Worm (Caenorhabditis elegans) whole organism, early embryonic: ENCODE results near the gene tofu-6.

Experiments used
- B0310.2 ChIP-seq: sonication (generic microtip); optimal IDR thresholded peaks from 2 replicates; lab custom pipeline; 2016; ENCODE audit warnings: mild to moderate bottlenecking, missing genetic modification characterization, missing compliant biosample characterization
- F13C5.2 ChIP-seq: sonication (generic microtip); optimal IDR thresholded peaks from 2 replicates; lab custom pipeline; 2017; ENCODE audit warnings: mild to moderate bottlenecking, missing genetic modification characterization, inconsistent platforms, missing compliant biosample characterization
- aly-1 ChIP-seq: sonication (generic microtip); optimal IDR thresholded peaks from 2 replicates; lab custom pipeline; 2016; ENCODE audit warnings: missing genetic modification characterization, missing compliant biosample characterization
- ama-1 ChIP-seq: fragments of 150-350 bp; optimal IDR thresholded peaks from 2 replicates; lab custom pipeline; 2014
- ceh-13 ChIP-seq: fragments of 200-800 bp; sonication (Bioruptor generic); optimal IDR thresholded peaks from 2 replicates; lab custom pipeline; 2018; ENCODE audit warnings: mild to moderate bottlenecking, missing genetic modification characterization, missing compliant biosample characterization
- ceh-36 ChIP-seq: sonication (generic microtip); optimal IDR thresholded peaks from 2 replicates; lab custom pipeline; 2016; ENCODE audit warnings: missing genetic modification characterization, inconsistent platforms, missing compliant biosample characterization
- ets-7 ChIP-seq: sonication (generic microtip); optimal IDR thresholded peaks from 2 replicates; lab custom pipeline; 2016; ENCODE audit warnings: missing genotype, missing genetic modification characterization, missing compliant biosample characterization
- flt-1 ChIP-seq: fragments of 200-800 bp; sonication (Bioruptor generic); IDR thresholded peaks from 2 replicates; pipeline ENCODE4 v1.3.6; 2022; ENCODE audit warnings: missing genetic modification characterization, missing compliant biosample characterization
- hmbx-1 ChIP-seq: sonication (generic microtip); optimal IDR thresholded peaks from 2 replicates; lab custom pipeline; 2016; ENCODE audit warnings: mild to moderate bottlenecking, missing genetic modification characterization, missing compliant biosample characterization
- hmg-4 ChIP-seq: fragments of 200-800 bp; sonication (Bioruptor generic); optimal IDR thresholded peaks from 2 replicates; lab custom pipeline; 2018; ENCODE audit warnings: mild to moderate bottlenecking, missing genetic modification characterization, missing compliant biosample characterization
- hnd-1 ChIP-seq: sonication (generic microtip); optimal IDR thresholded peaks from 2 replicates; lab custom pipeline; 2016; ENCODE audit warnings: missing genetic modification characterization, missing compliant biosample characterization
- pes-1 ChIP-seq: fragments of 200-800 bp; sonication (Bioruptor generic); IDR thresholded peaks from 2 replicates; pipeline ENCODE4 v1.3.6; 2022; ENCODE audit warnings: missing genetic modification reagents, missing genetic modification characterization, missing compliant biosample characterization
- scrt-1 ChIP-seq: fragments of 200-800 bp; sonication (Bioruptor generic); IDR thresholded peaks from 2 replicates; pipeline ENCODE4 v1.3.6; 2022; ENCODE audit warnings: missing genetic modification characterization, missing compliant biosample characterization
- tbx-11 ChIP-seq: fragments of 200-800 bp; sonication (Bioruptor generic); IDR thresholded peaks from 2 replicates; pipeline ENCODE4 v1.3.6; 2022; ENCODE audit warnings: missing genetic modification characterization, missing compliant biosample characterization
- tbx-37 ChIP-seq: fragments of 200-800 bp; sonication (Bioruptor generic); conservative IDR thresholded peaks from 2 replicates; pipeline ENCODE4 v1.3.6; 2022; ENCODE audit warnings: missing genetic modification reagents, missing genetic modification characterization, missing compliant biosample characterization
- tra-4 ChIP-seq: sonication (generic microtip); optimal IDR thresholded peaks from 2 replicates; lab custom pipeline; 2017; ENCODE audit warnings: missing genetic modification characterization, missing compliant biosample characterization

tofu-6 gene

DNA sequence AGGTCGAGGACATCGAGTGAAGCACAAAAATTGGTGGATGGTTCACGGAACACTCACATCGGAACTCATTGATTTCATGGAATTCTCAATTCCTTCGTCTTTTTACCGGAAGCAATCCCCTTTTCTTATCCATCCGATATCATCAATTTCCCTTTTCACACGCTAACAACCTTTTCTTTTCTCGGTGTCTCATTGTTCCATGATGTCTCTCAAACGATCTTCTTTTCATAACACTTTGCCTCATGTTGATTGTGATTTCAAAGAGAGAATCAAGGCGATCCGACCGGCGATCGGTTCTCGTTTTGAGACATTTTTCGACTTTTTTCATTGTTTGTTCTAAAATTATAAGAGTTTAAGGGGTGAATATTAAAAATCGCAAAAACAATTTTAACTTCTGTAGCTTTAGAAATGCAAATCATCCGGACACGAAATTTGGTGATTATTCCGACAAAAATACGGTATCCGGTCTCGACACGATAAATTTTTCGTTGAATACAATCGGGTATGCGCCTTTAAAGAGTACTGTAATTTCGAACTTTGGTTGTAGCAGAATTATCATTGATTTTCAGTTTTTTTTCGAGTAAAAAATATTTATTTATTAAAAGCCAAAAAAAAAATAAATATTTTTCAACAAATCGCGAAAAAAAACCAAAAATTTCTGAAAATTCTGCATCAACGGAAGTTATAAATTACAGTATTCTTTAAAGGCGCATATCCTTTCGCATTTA, 37.8 kb downstream of the tofu-6 start:
- TF ChIP-seq hnd-1 (no peak), F13C5.2 (tag; lab: Kevin White, UChicago) (no peak), hmg-4 (GFP tag; lab: Kevin White, UChicago) (no peak), aly-1 (tag; lab: Kevin White, UChicago) (no peak), pes-1 (GFP tag; lab: Robert Waterston, UW) (no peak), ceh-36 (tag; lab: Kevin White, UChicago) (no peak), hmbx-1 (no peak), ama-1 (lab: Kevin White, UChicago) (no peak), ceh-13 (GFP tag; lab: Kevin White, UChicago) (no peak), tbx-37 (GFP tag; lab: Robert Waterston, UW) (no peak), scrt-1 (GFP tag; lab: Robert Waterston, UW) (no peak), tra-4 (tag; lab: Kevin White, UChicago) (no peak), B0310.2 (tag; lab: Kevin White, UChicago) (no peak), ets-7 (tag; lab: Kevin White, UChicago) (no peak), tbx-11 (GFP tag; lab: Robert Waterston, UW) (no peak)

DNA sequence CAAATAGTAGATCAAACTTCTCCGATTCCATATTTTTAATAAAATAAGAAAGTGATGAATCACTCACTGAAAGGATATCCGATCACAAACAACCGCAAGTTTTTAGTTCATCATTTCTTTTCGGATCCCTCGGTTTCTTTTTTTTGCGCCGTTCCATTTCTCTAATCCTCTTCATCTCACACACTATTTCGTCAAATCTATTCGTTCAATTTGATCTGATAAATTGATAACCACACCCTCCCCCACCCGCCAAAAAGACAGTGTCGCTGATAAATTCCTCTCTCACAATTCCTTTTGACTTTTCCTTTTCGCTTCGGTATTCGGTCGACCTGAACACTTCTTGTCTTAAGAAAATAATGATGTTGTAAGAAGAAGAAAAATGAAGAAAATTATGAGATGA, 38.5 kb downstream of the tofu-6 start:
- no peak for TF ChIP-seq hnd-1
- no peak for TF ChIP-seq B0310.2 (tag; lab: Kevin White, UChicago)
- no peak for TF ChIP-seq pes-1 (GFP tag; lab: Robert Waterston, UW)
- TF ChIP-seq hmbx-1: no peak
- TF ChIP-seq flt-1 (GFP tag; lab: Robert Waterston, UW): no peak
- TF ChIP-seq tbx-11 (GFP tag; lab: Robert Waterston, UW): no peak
- TF ChIP-seq F13C5.2 (tag; lab: Kevin White, UChicago): no peak
- no peak for TF ChIP-seq ceh-13 (GFP tag; lab: Kevin White, UChicago)
- no peak for TF ChIP-seq aly-1 (tag; lab: Kevin White, UChicago)

DNA sequence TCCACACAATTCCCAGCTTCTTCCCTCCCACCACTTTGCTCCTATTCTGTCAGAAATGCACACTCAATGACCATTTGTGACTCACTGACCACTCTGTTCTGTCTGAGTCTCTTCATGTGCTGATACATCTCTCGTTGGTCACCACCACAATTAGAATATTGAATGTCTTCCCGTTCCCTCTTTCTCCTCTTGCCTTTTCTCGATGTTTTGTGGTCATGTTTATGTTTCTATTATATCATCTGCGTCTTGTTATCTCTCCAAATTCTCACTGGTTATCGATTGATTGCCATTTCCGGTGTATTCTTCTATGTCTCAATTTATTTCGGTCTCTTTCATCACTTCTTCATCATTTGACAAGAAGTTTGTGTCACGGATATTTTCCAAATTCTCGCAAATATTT, 39.9 kb downstream of the tofu-6 start:
- TF ChIP-seq ets-7 (tag; lab: Kevin White, UChicago) (no peak), hmbx-1 (no peak), ama-1 (lab: Kevin White, UChicago) (no peak), F13C5.2 (tag; lab: Kevin White, UChicago) (no peak), flt-1 (GFP tag; lab: Robert Waterston, UW) (no peak)

DNA sequence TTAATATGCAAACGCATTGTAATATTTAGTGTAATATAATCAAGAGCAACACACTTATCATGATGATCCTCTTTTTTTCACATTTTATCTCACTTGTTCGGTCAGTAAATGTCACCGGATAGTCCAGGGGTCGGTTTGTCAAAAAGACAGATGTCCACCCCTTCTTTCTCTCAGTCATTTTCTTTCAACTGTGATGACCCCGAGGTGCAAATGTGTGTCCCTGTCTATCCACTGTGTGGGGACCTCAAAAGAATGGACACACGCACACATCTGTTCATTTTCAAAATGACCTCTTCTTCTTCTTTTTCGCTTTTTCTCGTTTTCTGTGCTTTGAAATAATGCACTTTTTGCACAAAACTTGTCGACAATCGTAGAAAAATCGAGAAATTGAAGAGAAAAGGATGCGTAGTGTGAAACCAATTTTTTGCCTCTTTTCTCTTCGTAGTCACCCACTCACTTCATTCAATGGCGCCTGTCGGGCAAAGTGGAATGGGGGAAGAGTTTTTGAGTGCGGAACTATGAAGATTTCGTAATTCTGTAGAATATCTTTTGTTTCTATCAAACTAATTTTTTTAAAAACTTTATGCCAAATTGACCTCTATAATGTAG, 42.7 kb downstream of the tofu-6 start:
- 0 out of 2 replicates have a peak, but pooled peaks have one; percentile 10 for TF ChIP-seq tbx-37 (GFP tag; lab: Robert Waterston, UW)
- TF ChIP-seq ceh-36 (tag; lab: Kevin White, UChicago): no peak
- peak; percentile 5 for TF ChIP-seq F13C5.2 (tag; lab: Kevin White, UChicago)
- TF ChIP-seq hmg-4 (GFP tag; lab: Kevin White, UChicago): peak; percentile 47

DNA sequence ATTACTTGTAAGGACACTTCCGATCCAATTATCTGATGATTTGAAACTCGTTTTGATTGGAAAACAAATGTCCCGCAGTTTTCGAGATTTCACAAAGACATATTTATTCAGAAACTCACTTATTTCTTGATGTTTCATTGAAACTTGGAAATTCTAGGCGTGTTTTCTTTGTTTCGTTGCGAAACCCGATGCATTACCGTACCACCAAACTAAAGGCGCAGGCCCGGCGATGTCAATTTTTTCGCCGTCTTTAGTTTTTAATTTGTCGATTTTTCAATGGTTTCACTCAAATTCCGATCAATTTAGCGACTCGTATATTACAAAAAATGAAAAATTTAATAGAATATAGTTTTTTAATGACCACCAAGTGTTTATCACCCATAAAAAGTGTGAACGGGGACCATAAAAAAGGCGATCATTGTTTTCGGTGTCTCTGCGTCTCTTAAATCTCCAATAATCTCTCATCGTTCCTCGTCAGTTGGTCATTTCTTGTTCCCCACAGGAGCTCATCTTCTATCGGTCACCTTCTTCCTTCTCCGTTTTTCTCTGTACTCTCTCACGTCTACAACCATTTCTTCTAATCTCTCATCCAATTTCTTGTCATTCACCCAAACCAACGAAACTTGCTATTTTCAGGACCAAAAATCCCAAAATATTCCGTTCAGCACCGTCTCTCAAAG, 44.8 kb downstream of the tofu-6 start, which contains the start of gene clr-1:
clr-1 (plus strand) TSS at position 630 of the 680 bp plus-strand sequence.
- TF ChIP-seq tbx-37 (GFP tag; lab: Robert Waterston, UW): no peak
- no peak for TF ChIP-seq ets-7 (tag; lab: Kevin White, UChicago)
- TF ChIP-seq F13C5.2 (tag; lab: Kevin White, UChicago): no peak
- no peak for TF ChIP-seq hmbx-1
- no peak for TF ChIP-seq ceh-13 (GFP tag; lab: Kevin White, UChicago)
- TF ChIP-seq hmg-4 (GFP tag; lab: Kevin White, UChicago): no peak
